Fruit fly (Drosophila melanogaster) whole organism, embryonic: Measurements from ENCODE around the gene Fie.
A peak's percentile ranks its signal among the peaks of the same experiment; 100 is the strongest.

Experiments used
- ATbp ChIP-seq: fragments of 200-800 bp; sonication (Bioruptor generic); optimal IDR thresholded peaks from 2 replicates; lab custom pipeline; 2017; ENCODE audit warnings: missing biosample characterization, mild to moderate bottlenecking, missing genetic modification characterization, missing genetic modification reagents
- Atf6 ChIP-seq: fragments of 200-800 bp; sonication (Bioruptor generic); IDR thresholded peaks from 2 replicates; pipeline ENCODE4 v1.3.6; 2022; ENCODE audit warnings: missing biosample characterization, missing genetic modification characterization
- BEAF-32 ChIP-seq: fragments of 200-800 bp; sonication (Bioruptor generic); optimal IDR thresholded peaks from 3 replicates; lab custom pipeline; 2017; ENCODE audit warnings: missing biosample characterization, missing genetic modification characterization, mild to moderate bottlenecking, moderate library complexity, missing genetic modification reagents
- CG1024 ChIP-seq: fragments of 200-800 bp; sonication (Bioruptor generic); IDR thresholded peaks from 2 replicates; pipeline ENCODE4 v1.3.6; 2022; ENCODE audit warnings: missing biosample characterization, missing genetic modification characterization
- CG10654 ChIP-seq: fragments of 200-800 bp; sonication (Bioruptor generic); optimal IDR thresholded peaks from 2 replicates; lab custom pipeline; 2016; ENCODE audit warnings: missing biosample characterization, missing genetic modification characterization
- CG10979 ChIP-seq: fragments of 200-800 bp; sonication (Bioruptor generic); optimal IDR thresholded peaks from 2 replicates; lab custom pipeline; 2018; ENCODE audit warnings: missing biosample characterization, mild to moderate bottlenecking, missing genetic modification characterization, moderate library complexity
- CG11560 ChIP-seq: fragments of 200-800 bp; sonication (Bioruptor generic); IDR thresholded peaks from 3 replicates; pipeline ENCODE4 v1.3.6; 2022; ENCODE audit warnings: missing biosample characterization, missing genetic modification characterization
- CG14014 ChIP-seq: fragments of 200-800 bp; sonication (Bioruptor generic); IDR thresholded peaks from 2 replicates; pipeline ENCODE4 v1.3.6; 2022; ENCODE audit warnings: missing biosample characterization, missing genetic modification characterization
- CG14050 ChIP-seq: fragments of 200-800 bp; sonication (Bioruptor generic); IDR thresholded peaks from 3 replicates; pipeline ENCODE4 v1.3.6; 2022; ENCODE audit warnings: missing biosample characterization, missing genetic modification characterization
- CG14441 ChIP-seq: fragments of 200-800 bp; sonication (Bioruptor generic); IDR thresholded peaks from 2 replicates; pipeline ENCODE4 v1.3.6; 2022; ENCODE audit warnings: missing biosample characterization, missing genetic modification characterization
- CG17359 ChIP-seq: fragments of 200-800 bp; sonication (Bioruptor generic); optimal IDR thresholded peaks from 3 replicates; lab custom pipeline; 2018; ENCODE audit warnings: missing biosample characterization, mild to moderate bottlenecking, missing genetic modification characterization, moderate library complexity
- CG18011 ChIP-seq: fragments of 200-800 bp; sonication (Bioruptor generic); optimal IDR thresholded peaks from 2 replicates; lab custom pipeline; 2017; ENCODE audit warnings: missing biosample characterization, missing genetic modification characterization, mild to moderate bottlenecking, moderate library complexity, missing genotype
- CG2129 ChIP-seq: fragments of 200-800 bp; sonication (Bioruptor generic); IDR thresholded peaks from 2 replicates; pipeline ENCODE4 v1.3.6; 2022; ENCODE audit warnings: missing biosample characterization, missing genetic modification characterization; ENCODE audit not compliant: partially characterized antibody
- CG32772 ChIP-seq: fragments of 200-800 bp; sonication (Bioruptor generic); IDR thresholded peaks from 2 replicates; pipeline ENCODE4 v1.3.6; 2022; ENCODE audit warnings: missing biosample characterization, missing genetic modification characterization
- CG34422 ChIP-seq: fragments of 200-800 bp; sonication (Bioruptor generic); IDR thresholded peaks from 3 replicates; pipeline ENCODE4 v1.3.6; 2022; ENCODE audit warnings: missing biosample characterization, missing genetic modification characterization
- CG3726 ChIP-seq: fragments of 200-800 bp; sonication (Bioruptor generic); IDR thresholded peaks from 3 replicates; pipeline ENCODE4, ENCODE4 v1.3.6; 2022; ENCODE audit warnings: missing biosample characterization, missing genetic modification characterization
- CG3847 ChIP-seq: fragments of 200-800 bp; sonication (Bioruptor generic); IDR thresholded peaks from 2 replicates; pipeline ENCODE4 v1.3.6; 2022; ENCODE audit warnings: missing biosample characterization, missing genetic modification characterization
- CG4360 ChIP-seq: fragments of 200-800 bp; sonication (Bioruptor generic); IDR thresholded peaks from 2 replicates; pipeline ENCODE4 v1.3.6; 2022; ENCODE audit warnings: missing biosample characterization, missing genetic modification characterization
- CG43689 ChIP-seq: fragments of 200-800 bp; sonication (Bioruptor generic); IDR thresholded peaks from 2 replicates; pipeline ENCODE4 v1.3.6; 2022; ENCODE audit warnings: missing biosample characterization, missing genetic modification characterization
- CG4730 ChIP-seq: fragments of 200-800 bp; sonication (Bioruptor generic); IDR thresholded peaks from 2 replicates; pipeline ENCODE4 v1.3.6; 2022; ENCODE audit warnings: missing biosample characterization, missing genetic modification characterization
- CG5180 ChIP-seq: fragments of 200-800 bp; sonication (Bioruptor generic); optimal IDR thresholded peaks from 3 replicates; lab custom pipeline; 2017; ENCODE audit warnings: missing biosample characterization, missing genetic modification characterization, mild to moderate bottlenecking, moderate library complexity, missing genetic modification reagents
- CG7556 ChIP-seq: fragments of 200-800 bp; sonication (Bioruptor generic); optimal IDR thresholded peaks from 2 replicates; lab custom pipeline; 2017; ENCODE audit warnings: missing biosample characterization, mild to moderate bottlenecking, missing genetic modification characterization
- CG7987 ChIP-seq: fragments of 200-800 bp; sonication (Bioruptor generic); optimal IDR thresholded peaks from 2 replicates; lab custom pipeline; 2018; ENCODE audit warnings: missing biosample characterization, mild to moderate bottlenecking, missing genetic modification characterization, moderate library complexity
- CG8765 ChIP-seq: fragments of 200-800 bp; sonication (Bioruptor generic); IDR thresholded peaks from 2 replicates; pipeline ENCODE4 v1.3.6; 2022; ENCODE audit warnings: missing biosample characterization, missing genetic modification characterization
- CG9932 ChIP-seq: fragments of 200-800 bp; sonication (Bioruptor generic); IDR thresholded peaks from 2 replicates; pipeline ENCODE4 v1.3.6; 2022; ENCODE audit warnings: missing biosample characterization, missing genetic modification characterization
- Dek ChIP-seq: fragments of 200-800 bp; sonication (Bioruptor generic); optimal IDR thresholded peaks from 3 replicates; lab custom pipeline; 2019; ENCODE audit warnings: missing biosample characterization, mild to moderate bottlenecking, missing genetic modification characterization, moderate library complexity
- ERR ChIP-seq: fragments of 200-800 bp; sonication (Bioruptor generic); optimal IDR thresholded peaks from 2 replicates; lab custom pipeline; 2016; ENCODE audit warnings: missing biosample characterization, missing genetic modification characterization
- H2.0 ChIP-seq: fragments of 200-800 bp; sonication (Bioruptor generic); IDR thresholded peaks from 2 replicates; pipeline ENCODE4 v1.3.6; 2022; ENCODE audit warnings: missing biosample characterization, missing genetic modification characterization
- Hr78 ChIP-seq, 2 experiments: fragments of 200-800 bp in 1 of 2; fragments of >200 bp in 1 of 2; sonication (Bioruptor generic) in 1 of 2; optimal IDR thresholded peaks; 2 replicates each; lab custom pipeline; 2017 to 2019; ENCODE audit warnings: missing biosample characterization in 2 of 2, missing genetic modification characterization in 2 of 2, mild to moderate bottlenecking in 1 of 2, moderate library complexity in 1 of 2
- Lhr ChIP-seq: fragments of 200-800 bp; sonication (Bioruptor generic); optimal IDR thresholded peaks from 3 replicates; lab custom pipeline; 2017; ENCODE audit warnings: mild to moderate bottlenecking, missing biosample characterization, missing genetic modification reagents, missing genetic modification characterization
- Lim3 ChIP-seq: fragments of 200-800 bp; sonication (Bioruptor generic); IDR thresholded peaks from 2 replicates; pipeline ENCODE4 v1.3.6; 2022; ENCODE audit warnings: missing biosample characterization, missing genetic modification characterization
- Optix ChIP-seq: fragments of 200-800 bp; sonication (Bioruptor generic); IDR thresholded peaks from 3 replicates; pipeline ENCODE4 v1.3.6; 2022; ENCODE audit warnings: missing biosample characterization, missing genetic modification characterization
- PHDP ChIP-seq: fragments of 200-800 bp; sonication (Bioruptor generic); optimal IDR thresholded peaks from 3 replicates; lab custom pipeline; 2018; ENCODE audit warnings: missing biosample characterization, mild to moderate bottlenecking, missing genetic modification characterization, moderate library complexity
- Scr ChIP-seq: fragments of 200-800 bp; sonication (Bioruptor generic); IDR thresholded peaks from 2 replicates; pipeline ENCODE4 v1.3.6; 2022; ENCODE audit warnings: missing biosample characterization, missing genetic modification characterization; ENCODE audit not compliant: partially characterized antibody
- al ChIP-seq: fragments of 200-800 bp; sonication (Bioruptor generic); IDR thresholded peaks from 2 replicates; pipeline ENCODE4 v1.3.6; 2022; ENCODE audit warnings: missing biosample characterization, missing genetic modification characterization
- ara ChIP-seq: fragments of 200-800 bp; sonication (Bioruptor generic); IDR thresholded peaks from 2 replicates; pipeline ENCODE4 v1.3.6; 2022; ENCODE audit warnings: missing biosample characterization, missing genetic modification characterization
- ato ChIP-seq: fragments of 200-800 bp; sonication (Bioruptor generic); IDR thresholded peaks from 2 replicates; pipeline ENCODE4 v1.3.6; 2022; ENCODE audit warnings: missing biosample characterization, missing genetic modification characterization; ENCODE audit not compliant: partially characterized antibody
- bab2 ChIP-seq: fragments of 200-800 bp; sonication (Bioruptor generic); optimal IDR thresholded peaks from 2 replicates; lab custom pipeline; 2016; ENCODE audit warnings: missing biosample characterization, missing genetic modification characterization
- chinmo ChIP-seq: fragments of 200-800 bp; sonication (Bioruptor generic); IDR thresholded peaks from 4 replicates; pipeline ENCODE4 v1.3.6; 2022; ENCODE audit warnings: missing biosample characterization, missing genetic modification characterization; ENCODE audit not compliant: partially characterized antibody
- ci ChIP-seq: fragments of 200-800 bp; sonication (Bioruptor generic); IDR thresholded peaks from 3 replicates; pipeline ENCODE4 v1.3.6; 2022; ENCODE audit warnings: missing biosample characterization, missing genetic modification characterization
- dati ChIP-seq: fragments of 200-800 bp; sonication (Bioruptor generic); IDR thresholded peaks from 2 replicates; pipeline ENCODE4 v1.3.6; 2022; ENCODE audit warnings: missing biosample characterization, missing genetic modification characterization
- dmrt99B ChIP-seq: fragments of 200-800 bp; sonication (Bioruptor generic); optimal IDR thresholded peaks from 2 replicates; lab custom pipeline; 2018; ENCODE audit warnings: missing biosample characterization, mild to moderate bottlenecking, missing genetic modification characterization, moderate library complexity
- gsb-n ChIP-seq: fragments of 200-800 bp; sonication (Bioruptor generic); optimal IDR thresholded peaks from 3 replicates; lab custom pipeline; 2018; ENCODE audit warnings: missing biosample characterization, mild to moderate bottlenecking, missing genetic modification characterization
- pfk ChIP-seq: fragments of 200-800 bp; sonication (Bioruptor generic); optimal IDR thresholded peaks from 2 replicates; lab custom pipeline; 2018; ENCODE audit warnings: missing biosample characterization, mild to moderate bottlenecking, missing genetic modification characterization, moderate library complexity
- sc ChIP-seq, 3 experiments: fragments of >200 bp in 2 of 3; fragments of 200-800 bp in 1 of 3; sonication (Bioruptor generic) in 1 of 3; optimal IDR thresholded peaks; 2 replicates in 2 of 3; 3 replicates in 1 of 3; lab custom pipeline; 2017; ENCODE audit warnings: mild to moderate bottlenecking in 1 of 3, missing biosample characterization in 1 of 3, missing genetic modification characterization in 1 of 3, missing genetic modification reagents in 1 of 3
- seq ChIP-seq: fragments of 200-800 bp; sonication (Bioruptor generic); IDR thresholded peaks from 2 replicates; pipeline ENCODE4 v1.3.6; 2022; ENCODE audit warnings: missing biosample characterization, missing genetic modification characterization
- toy ChIP-seq: fragments of 200-800 bp; sonication (Bioruptor generic); IDR thresholded peaks from 2 replicates; pipeline ENCODE4 v1.3.6; 2022; ENCODE audit warnings: missing biosample characterization, missing genetic modification characterization
- trem ChIP-seq: fragments of 200-800 bp; optimal IDR thresholded peaks from 3 replicates; lab custom pipeline; 2019; ENCODE audit warnings: missing biosample characterization, mild to moderate bottlenecking, missing genetic modification characterization, moderate library complexity
- tup ChIP-seq: fragments of 200-800 bp; sonication (Bioruptor generic); optimal IDR thresholded peaks from 2 replicates; lab custom pipeline; 2016; ENCODE audit warnings: missing biosample characterization, mild to moderate bottlenecking, missing genetic modification characterization, moderate library complexity
- vfl ChIP-seq: fragments of 200-800 bp; sonication (Bioruptor generic); optimal IDR thresholded peaks from 2 replicates; lab custom pipeline; 2016; ENCODE audit warnings: missing biosample characterization, missing genetic modification characterization

The Fie gene

dm6 chr3L:3892154-3892624, at the start of gene Fie (continued):
- peak; percentile 22; the same call in 1 of the 3 replicates for TF ChIP-seq CG14050 (GFP tag; lab: Robert Waterston, UW)
- no peak for TF ChIP-seq CG7987 (GFP tag; lab: Kevin White, UChicago)
- no peak for TF ChIP-seq ERR (GFP tag; lab: Kevin White, UChicago)
- no peak for TF ChIP-seq CG2129 (GFP tag; lab: Robert Waterston, UW)
- no peak for TF ChIP-seq BEAF-32 (GFP tag; lab: Kevin White, UChicago)
- TF ChIP-seq CG17359 (tag; lab: Kevin White, UChicago): peak; percentile 60
- peak; percentile 67 for TF ChIP-seq seq (GFP tag; lab: Robert Waterston, UW)
- TF ChIP-seq Lim3 (GFP tag; lab: Robert Waterston, UW): no peak
- no peak for TF ChIP-seq CG43689 (GFP tag; lab: Robert Waterston, UW)
- peak; percentile 73 for TF ChIP-seq Atf6 (GFP tag; lab: Robert Waterston, UW)
- no peak for TF ChIP-seq CG3726 (GFP tag; lab: Robert Waterston, UW)
- TF ChIP-seq Hr78 (GFP tag; optimal IDR thresholded peaks at IDR 0.05; lab: Kevin White, UChicago): no peak
- no peak for TF ChIP-seq CG14014 (GFP tag; lab: Robert Waterston, UW)
- TF ChIP-seq Optix: no peak
- no peak for TF ChIP-seq CG1024 (GFP tag; lab: Robert Waterston, UW)
- TF ChIP-seq PHDP (tag; lab: Kevin White, UChicago): peak; percentile 78
- TF ChIP-seq CG18011: peak; percentile 30
- TF ChIP-seq bab2 (GFP tag; lab: Kevin White, UChicago): no peak
- no peak for TF ChIP-seq ara (GFP tag; lab: Robert Waterston, UW)
- TF ChIP-seq Lhr (GFP tag; lab: Kevin White, UChicago): no peak
- TF ChIP-seq sc (optimal IDR thresholded peaks at IDR 0.05; lab: Kevin White, UChicago): no peak
- peak; percentile 16 for TF ChIP-seq sc (GFP tag; optimal IDR thresholded peaks at IDR 0.05; lab: Kevin White, UChicago)
- TF ChIP-seq CG32772: no peak
- peak; percentile 75 for TF ChIP-seq Dek (tag; lab: Kevin White, UChicago)
- peak; percentile 87 for TF ChIP-seq CG7556 (GFP tag; lab: Kevin White, UChicago)
- peak; percentile 25 for TF ChIP-seq vfl (GFP tag; lab: Kevin White, UChicago)
- no peak for TF ChIP-seq ato (GFP tag; lab: Robert Waterston, UW)
- TF ChIP-seq gsb-n (tag; lab: Kevin White, UChicago): no peak
- TF ChIP-seq ATbp (GFP tag; lab: Kevin White, UChicago): peak; percentile 59
- no peak for TF ChIP-seq Scr (GFP tag; lab: Robert Waterston, UW)
- TF ChIP-seq CG9932 (GFP tag; lab: Robert Waterston, UW): peak; percentile 40; the same call in 1 of the 2 replicates
- peak; percentile 39 for TF ChIP-seq CG5180 (GFP tag; lab: Kevin White, UChicago)
- no peak for TF ChIP-seq dati (GFP tag; lab: Robert Waterston, UW)
- no peak for TF ChIP-seq chinmo (GFP tag; lab: Robert Waterston, UW)
- no peak for TF ChIP-seq pfk
- no peak for TF ChIP-seq toy (GFP tag; lab: Robert Waterston, UW)
- TF ChIP-seq CG14441 (GFP tag; lab: Robert Waterston, UW): peak; percentile 43; the same call in 1 of the 2 replicates
- TF ChIP-seq CG34422 (GFP tag; lab: Robert Waterston, UW): 0 out of 3 replicates have a peak, but pooled peaks have one; percentile 19
- no peak for TF ChIP-seq tup
- peak; percentile 69 for TF ChIP-seq dmrt99B (tag; lab: Kevin White, UChicago)
- TF ChIP-seq al (GFP tag; lab: Robert Waterston, UW): 0 out of 2 replicates have a peak, but pooled peaks have one; percentile 22
- no peak for TF ChIP-seq CG10654 (GFP tag; lab: Kevin White, UChicago)
- TF ChIP-seq CG3847 (GFP tag; lab: Robert Waterston, UW): no peak
- no peak for TF ChIP-seq CG4730
- TF ChIP-seq CG8765: no peak
- no peak for TF ChIP-seq H2.0 (GFP tag; lab: Robert Waterston, UW)
- no peak for TF ChIP-seq CG4360
- 0 out of 3 replicates have a peak, but pooled peaks have one; percentile 33 for TF ChIP-seq ci (GFP tag; lab: Robert Waterston, UW)
- TF ChIP-seq CG11560 (tag; lab: Robert Waterston, UW): no peak
- peak; percentile 44 for TF ChIP-seq CG10979 (tag; lab: Kevin White, UChicago)
- no peak for TF ChIP-seq trem (tag; lab: Kevin White, UChicago)
